Fruit fly (Drosophila melanogaster) whole organism, prepupa: Measurements from ENCODE around the gene CkIalpha.
A peak's percentile ranks its signal among the peaks of the same experiment; 100 is the strongest.

Experiments
- Blimp-1 ChIP-seq: fragments of 200-800 bp; sonication (Bioruptor generic); optimal IDR thresholded peaks from 3 replicates; lab custom pipeline; 2017; ENCODE audit warnings: missing biosample characterization, missing genetic modification characterization, mild to moderate bottlenecking, moderate library complexity, missing genetic modification reagents
- CG10631 ChIP-seq: fragments of 200-800 bp; sonication (Bioruptor generic); optimal IDR thresholded peaks from 2 replicates; lab custom pipeline; 2016; ENCODE audit warnings: missing biosample characterization, missing genetic modification characterization
- CG10669 ChIP-seq: fragments of 200-800 bp; sonication (Bioruptor generic); optimal IDR thresholded peaks from 3 replicates; lab custom pipeline; 2018; ENCODE audit warnings: missing biosample characterization, mild to moderate bottlenecking, missing genetic modification characterization, moderate library complexity
- CG11294 ChIP-seq: fragments of 200-800 bp; sonication (Bioruptor generic); IDR thresholded peaks from 2 replicates; pipeline ENCODE4 v1.3.6; 2022; ENCODE audit warnings: missing biosample characterization, missing genetic modification characterization
- CG11762 ChIP-seq: fragments of 200-800 bp; sonication (Bioruptor generic); optimal IDR thresholded peaks from 3 replicates; lab custom pipeline; 2016; ENCODE audit warnings: missing biosample characterization, missing genetic modification characterization; ENCODE audit not compliant: insufficient read depth
- CG11902 ChIP-seq: fragments of 200-800 bp; sonication (Bioruptor generic); optimal IDR thresholded peaks from 3 replicates; lab custom pipeline; 2016; ENCODE audit warnings: missing biosample characterization, missing genetic modification characterization
- CG15336 ChIP-seq: fragments of 200-800 bp; sonication (Bioruptor generic); IDR thresholded peaks from 2 replicates; pipeline ENCODE4 v1.3.6; 2022; ENCODE audit warnings: missing biosample characterization, missing genetic modification characterization
- CG3032 ChIP-seq: fragments of 200-800 bp; optimal IDR thresholded peaks from 2 replicates; lab custom pipeline; 2019; ENCODE audit warnings: missing biosample characterization, mild to moderate bottlenecking, missing genetic modification characterization, moderate library complexity
- CG32006 ChIP-seq: fragments of 200-800 bp; sonication (Bioruptor generic); optimal IDR thresholded peaks from 3 replicates; lab custom pipeline; 2017; ENCODE audit warnings: missing biosample characterization, mild to moderate bottlenecking, missing genetic modification characterization
- CG3919 ChIP-seq: fragments of 200-800 bp; sonication (Bioruptor generic); optimal IDR thresholded peaks from 3 replicates; lab custom pipeline; 2016; ENCODE audit warnings: missing biosample characterization, missing genetic modification characterization
- CG4318 ChIP-seq: fragments of 200-800 bp; sonication (Bioruptor generic); optimal IDR thresholded peaks from 3 replicates; lab custom pipeline; 2017; ENCODE audit warnings: missing biosample characterization, mild to moderate bottlenecking, missing genetic modification characterization
- CG6163 ChIP-seq: fragments of 200-800 bp; sonication (Bioruptor generic); IDR thresholded peaks from 3 replicates; pipeline ENCODE4 v1.3.6; 2022; ENCODE audit warnings: missing biosample characterization, missing genetic modification characterization
- CG6276 ChIP-seq: fragments of 200-800 bp; sonication (Bioruptor generic); optimal IDR thresholded peaks from 2 replicates; lab custom pipeline; 2017; ENCODE audit warnings: missing biosample characterization, mild to moderate bottlenecking, missing genetic modification characterization
- CG6792 ChIP-seq: fragments of 200-800 bp; sonication (Bioruptor generic); optimal IDR thresholded peaks from 3 replicates; lab custom pipeline; 2016; ENCODE audit warnings: missing biosample characterization, missing genetic modification characterization
- CG6808 ChIP-seq: fragments of 200-800 bp; sonication (Bioruptor generic); optimal IDR thresholded peaks from 3 replicates; lab custom pipeline; 2017; ENCODE audit warnings: missing biosample characterization, missing genetic modification characterization, mild to moderate bottlenecking, moderate library complexity, missing genetic modification reagents
- CG6854 ChIP-seq: fragments of 200-800 bp; sonication (Bioruptor generic); optimal IDR thresholded peaks from 2 replicates; lab custom pipeline; 2017; ENCODE audit warnings: missing biosample characterization, mild to moderate bottlenecking, missing genetic modification characterization
- CG7368 ChIP-seq: fragments of 200-800 bp; sonication (Bioruptor generic); optimal IDR thresholded peaks from 3 replicates; lab custom pipeline; 2016; ENCODE audit warnings: missing biosample characterization, missing genetic modification characterization
- CG8119 ChIP-seq: fragments of 200-800 bp; sonication (Bioruptor generic); IDR thresholded peaks from 3 replicates; pipeline ENCODE4 v1.3.6; 2022; ENCODE audit warnings: missing biosample characterization, missing genetic modification characterization
- CG8319 ChIP-seq: fragments of 200-800 bp; sonication (Bioruptor generic); optimal IDR thresholded peaks from 3 replicates; lab custom pipeline; 2016; ENCODE audit warnings: missing biosample characterization, missing genetic modification characterization
- CG8632 ChIP-seq: fragments of 200-800 bp; sonication (Bioruptor generic); optimal IDR thresholded peaks from 3 replicates; lab custom pipeline; 2016; ENCODE audit warnings: missing biosample characterization, missing genetic modification characterization
- CG9139 ChIP-seq: fragments of 200-800 bp; sonication (Bioruptor generic); optimal IDR thresholded peaks from 3 replicates; lab custom pipeline; 2017; ENCODE audit warnings: missing biosample characterization, mild to moderate bottlenecking, missing genetic modification characterization
- Eip75B ChIP-seq: fragments of 200-800 bp; sonication (Bioruptor generic); optimal IDR thresholded peaks from 3 replicates; lab custom pipeline; 2016; ENCODE audit warnings: missing biosample characterization, missing genetic modification characterization
- Eip78C ChIP-seq: fragments of 200-800 bp; sonication (Bioruptor generic); peaks from one replicate; lab custom pipeline; 2016; ENCODE audit warnings: missing biosample characterization, missing genetic modification characterization
- Ets96B ChIP-seq: fragments of 200-800 bp; optimal IDR thresholded peaks from 2 replicates; lab custom pipeline; 2019; ENCODE audit warnings: missing biosample characterization, mild to moderate bottlenecking, missing genetic modification characterization, moderate library complexity
- Gug ChIP-seq: fragments of 200-800 bp; sonication (Bioruptor generic); IDR thresholded peaks from 2 replicates; pipeline ENCODE4 v1.3.6; 2022; ENCODE audit warnings: missing biosample characterization, missing genetic modification characterization
- Hr38 ChIP-seq: sonication (Bioruptor generic); optimal IDR thresholded peaks from 2 replicates; lab custom pipeline; 2016; ENCODE audit warnings: missing biosample characterization, missing genetic modification characterization
- Hr39 ChIP-seq: fragments of 200-800 bp; sonication (Bioruptor generic); optimal IDR thresholded peaks from 2 replicates; lab custom pipeline; 2016; ENCODE audit warnings: missing biosample characterization, missing genetic modification characterization
- Lpt ChIP-seq: fragments of 200-800 bp; sonication (Bioruptor generic); optimal IDR thresholded peaks from 3 replicates; lab custom pipeline; 2016; ENCODE audit warnings: missing biosample characterization, missing genetic modification characterization
- Met ChIP-seq: fragments of 200-800 bp; sonication (Bioruptor generic); optimal IDR thresholded peaks from 3 replicates; lab custom pipeline; 2016; ENCODE audit warnings: missing biosample characterization, missing genetic modification characterization
- OdsH ChIP-seq: fragments of 200-800 bp; sonication (Bioruptor generic); optimal IDR thresholded peaks from 3 replicates; lab custom pipeline; 2016; ENCODE audit warnings: missing biosample characterization, missing genetic modification characterization
- Smox ChIP-seq: fragments of 200-800 bp; sonication (Bioruptor generic); optimal IDR thresholded peaks from 3 replicates; lab custom pipeline; 2016; ENCODE audit warnings: missing biosample characterization, missing genetic modification characterization
- Sox102F ChIP-seq: fragments of 200-800 bp; sonication (Bioruptor generic); optimal IDR thresholded peaks from 2 replicates; lab custom pipeline; 2016; ENCODE audit warnings: missing biosample characterization, mild to moderate bottlenecking, missing genetic modification characterization
- Sox14 ChIP-seq: fragments of 200-800 bp; sonication (Bioruptor generic); optimal IDR thresholded peaks from 3 replicates; lab custom pipeline; 2016; ENCODE audit warnings: missing biosample characterization, missing genetic modification characterization
- achi ChIP-seq: fragments of 200-800 bp; sonication (Bioruptor generic); optimal IDR thresholded peaks from 3 replicates; lab custom pipeline; 2016; ENCODE audit warnings: missing biosample characterization, missing genetic modification characterization
- acj6 ChIP-seq: fragments of 200-800 bp; sonication (Bioruptor generic); optimal IDR thresholded peaks from 3 replicates; lab custom pipeline; 2016; ENCODE audit warnings: missing biosample characterization, missing genetic modification characterization
- cyc ChIP-seq: fragments of 200-800 bp; sonication (Bioruptor generic); optimal IDR thresholded peaks from 3 replicates; lab custom pipeline; 2016; ENCODE audit warnings: missing biosample characterization, missing genetic modification characterization
- dac ChIP-seq: fragments of 200-800 bp; sonication (Bioruptor generic); optimal IDR thresholded peaks from 2 replicates; lab custom pipeline; 2017; ENCODE audit warnings: missing biosample characterization, mild to moderate bottlenecking, missing genetic modification characterization
- dsx ChIP-seq: fragments of 200-800 bp; optimal IDR thresholded peaks from 3 replicates; lab custom pipeline; 2019; ENCODE audit warnings: missing biosample characterization, mild to moderate bottlenecking, missing genetic modification characterization, moderate library complexity; ENCODE audit not compliant: poor library complexity, severe bottlenecking
- eg ChIP-seq: fragments of 200-800 bp; sonication (Bioruptor generic); IDR thresholded peaks from 3 replicates; pipeline ENCODE4 v1.3.6; 2022; ENCODE audit warnings: missing biosample characterization, missing genetic modification characterization
- fd59A ChIP-seq: fragments of 200-800 bp; sonication (Bioruptor generic); optimal IDR thresholded peaks from 2 replicates; lab custom pipeline; 2017; ENCODE audit warnings: missing biosample characterization, mild to moderate bottlenecking, missing genetic modification characterization, missing genetic modification reagents
- fd85E ChIP-seq: fragments of 200-800 bp; sonication (Bioruptor generic); optimal IDR thresholded peaks from 3 replicates; lab custom pipeline; 2016; ENCODE audit warnings: missing biosample characterization, missing genetic modification characterization
- fkh ChIP-seq: fragments of 200-800 bp; sonication (Bioruptor generic); optimal IDR thresholded peaks from 3 replicates; lab custom pipeline; 2017; ENCODE audit warnings: missing biosample characterization, mild to moderate bottlenecking, missing genetic modification characterization, moderate library complexity
- pdm3 ChIP-seq: fragments of 200-800 bp; sonication (Bioruptor generic); optimal IDR thresholded peaks from 3 replicates; lab custom pipeline; 2016; ENCODE audit warnings: missing biosample characterization, missing genetic modification characterization
- salr ChIP-seq, 2 experiments: fragments of 200-800 bp; sonication (Bioruptor generic); optimal IDR thresholded peaks; 3 replicates each; lab custom pipeline; 2016 to 2018; ENCODE audit warnings: missing biosample characterization in 2 of 2, missing genetic modification characterization in 2 of 2, mild to moderate bottlenecking in 1 of 2
- spab ChIP-seq: fragments of 200-800 bp; sonication (Bioruptor generic); optimal IDR thresholded peaks from 2 replicates; lab custom pipeline; 2017; ENCODE audit warnings: missing biosample characterization, mild to moderate bottlenecking, missing genetic modification characterization, missing genetic modification reagents
- ss ChIP-seq, 2 experiments: fragments of 200-800 bp; sonication (Bioruptor generic); optimal IDR thresholded peaks; 2 replicates in 1 of 2; 3 replicates in 1 of 2; lab custom pipeline; 2017 to 2018; ENCODE audit warnings: mild to moderate bottlenecking in 2 of 2, missing biosample characterization in 2 of 2, missing genetic modification characterization in 2 of 2, moderate library complexity in 1 of 2
- svp ChIP-seq: fragments of 200-800 bp; sonication (Bioruptor generic); peaks from one replicate; lab custom pipeline; 2016; ENCODE audit warnings: missing biosample characterization, missing genetic modification characterization
- topi ChIP-seq: fragments of 200-800 bp; sonication (Bioruptor generic); optimal IDR thresholded peaks from 3 replicates; lab custom pipeline; 2016; ENCODE audit warnings: missing biosample characterization, missing genetic modification characterization

Gene CkIalpha

DNA sequence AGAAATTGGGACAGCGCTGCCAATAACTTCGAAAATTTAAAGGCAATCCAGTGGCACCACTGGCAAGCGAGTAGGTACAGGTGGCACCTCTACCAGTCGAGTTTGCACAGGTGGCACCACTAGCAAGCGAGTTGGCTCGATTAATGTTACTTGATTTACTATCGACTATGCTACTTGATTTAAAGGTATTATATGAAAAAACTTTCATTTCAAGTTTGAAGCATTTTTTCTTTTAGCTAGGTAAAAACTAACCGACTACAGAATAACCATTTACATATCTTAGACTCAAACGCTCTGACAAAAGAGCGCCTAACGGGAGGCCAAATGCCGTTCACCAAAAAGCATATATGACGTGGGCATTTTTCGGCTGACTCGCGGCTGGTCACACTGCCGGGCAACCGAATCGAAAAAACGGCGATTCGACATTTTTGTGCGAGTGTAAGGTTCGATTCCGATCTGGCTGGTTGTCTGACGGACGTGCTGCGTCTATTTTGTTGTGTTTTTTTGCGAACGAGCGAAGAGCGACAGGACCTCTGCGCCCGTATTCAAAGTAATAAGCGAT lies 5.7 kb downstream of the CkIalpha start, which contains the start of gene Tis11 (continued):
- TF ChIP-seq CG4318 (GFP tag; lab: Kevin White, UChicago) (no peak), CG6854 (GFP tag; lab: Kevin White, UChicago) (peak; percentile 60), achi (GFP tag; lab: Kevin White, UChicago) (peak; percentile 96), CG10631 (GFP tag; lab: Kevin White, UChicago) (no peak), Eip78C (GFP tag; lab: Kevin White, UChicago) (no peak), dsx (no peak)

DNA sequence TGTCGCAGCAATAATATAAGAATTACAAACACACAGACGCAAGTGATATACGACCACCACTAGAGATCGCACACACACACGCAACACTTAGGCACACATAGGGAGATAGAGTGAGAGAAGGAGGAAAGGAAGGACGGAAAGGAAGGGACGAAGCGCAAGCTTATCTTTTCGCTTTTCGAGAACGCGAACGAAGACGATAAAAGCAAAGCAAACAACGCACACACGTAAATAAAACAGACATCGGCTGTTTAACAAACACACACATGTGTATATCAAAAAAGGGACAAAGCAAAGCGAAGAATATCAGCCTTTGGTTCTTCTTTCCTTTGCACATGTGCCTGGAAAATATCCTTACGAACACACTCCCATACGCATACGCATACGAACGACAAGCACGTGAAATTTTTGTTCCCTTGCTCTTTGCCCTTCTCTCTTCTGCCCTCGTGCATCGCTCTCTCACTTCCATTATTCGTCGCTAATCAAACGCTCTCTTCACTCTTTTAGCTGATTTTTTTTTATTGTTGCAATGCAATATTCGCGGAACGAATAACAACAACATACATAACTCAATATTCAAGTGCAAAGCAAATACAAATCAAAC lies 6.7 kb downstream of the CkIalpha start:
- TF ChIP-seq fd85E (GFP tag; lab: Kevin White, UChicago) (peak; percentile 8), Eip75B (GFP tag; lab: Kevin White, UChicago) (no peak), ss (GFP tag; optimal IDR thresholded peaks at IDR 0.05; lab: Kevin White, UChicago) (peak; percentile 71 to 74), CG3919 (GFP tag; lab: Kevin White, UChicago) (peak; percentile 5), CG11294 (GFP tag; lab: Robert Waterston, UW) (no peak; the same call in 1 of the 2 replicates), CG8319 (GFP tag; lab: Kevin White, UChicago) (no peak), topi (GFP tag; lab: Kevin White, UChicago) (no peak), CG11762 (GFP tag; lab: Kevin White, UChicago) (no peak), CG9139 (GFP tag; lab: Kevin White, UChicago) (peak; percentile 33), Sox102F (GFP tag; lab: Kevin White, UChicago) (peak; percentile 44), Gug (no peak), Hr38 (GFP tag; lab: Kevin White, UChicago) (no peak), CG7368 (GFP tag; lab: Kevin White, UChicago) (no peak), cyc (GFP tag; lab: Kevin White, UChicago) (no peak), CG32006 (GFP tag; lab: Kevin White, UChicago) (no peak), fkh (GFP tag; lab: Kevin White, UChicago) (peak; percentile 88), salr (GFP tag; optimal IDR thresholded peaks at IDR 0.05; lab: Kevin White, UChicago) (no peak), Met (GFP tag; lab: Kevin White, UChicago) (peak; percentile 20), Lpt (no peak), Blimp-1 (peak; percentile 50), CG4318 (GFP tag; lab: Kevin White, UChicago) (no peak), spab (GFP tag; lab: Kevin White, UChicago) (peak; percentile 13), pdm3 (GFP tag; lab: Kevin White, UChicago) (no peak), CG11902 (GFP tag; lab: Kevin White, UChicago) (no peak), dac (no peak), Sox14 (GFP tag; lab: Kevin White, UChicago) (no peak), OdsH (no peak), CG6276 (no peak), CG3032 (tag; lab: Kevin White, UChicago) (peak; percentile 8), fd59A (no peak), Eip78C (GFP tag; lab: Kevin White, UChicago) (peak; percentile 65), eg (GFP tag; lab: Robert Waterston, UW) (no peak), CG8119 (GFP tag; lab: Robert Waterston, UW) (0 out of 3 replicates have a peak, but pooled peaks have one; percentile 15), CG6163 (GFP tag; lab: Robert Waterston, UW) (0 out of 3 replicates have a peak, but pooled peaks have one; percentile 33), Ets96B (tag; lab: Kevin White, UChicago) (peak; percentile 25), acj6 (GFP tag; lab: Kevin White, UChicago) (no peak), CG8632 (GFP tag; lab: Kevin White, UChicago) (peak; percentile 7), dsx (peak; percentile 52), achi (GFP tag; lab: Kevin White, UChicago) (no peak), CG10669 (no peak), svp (GFP tag; lab: Kevin White, UChicago) (peak; percentile 79), Hr39 (GFP tag; lab: Kevin White, UChicago) (no peak), CG6808 (peak; percentile 53), CG15336 (no peak), CG6792 (GFP tag; lab: Kevin White, UChicago) (peak; percentile 29), Smox (no peak)
